Comparison of ENCODE assay signal across 3 worm cellular contexts in the genomic region with DNA sequence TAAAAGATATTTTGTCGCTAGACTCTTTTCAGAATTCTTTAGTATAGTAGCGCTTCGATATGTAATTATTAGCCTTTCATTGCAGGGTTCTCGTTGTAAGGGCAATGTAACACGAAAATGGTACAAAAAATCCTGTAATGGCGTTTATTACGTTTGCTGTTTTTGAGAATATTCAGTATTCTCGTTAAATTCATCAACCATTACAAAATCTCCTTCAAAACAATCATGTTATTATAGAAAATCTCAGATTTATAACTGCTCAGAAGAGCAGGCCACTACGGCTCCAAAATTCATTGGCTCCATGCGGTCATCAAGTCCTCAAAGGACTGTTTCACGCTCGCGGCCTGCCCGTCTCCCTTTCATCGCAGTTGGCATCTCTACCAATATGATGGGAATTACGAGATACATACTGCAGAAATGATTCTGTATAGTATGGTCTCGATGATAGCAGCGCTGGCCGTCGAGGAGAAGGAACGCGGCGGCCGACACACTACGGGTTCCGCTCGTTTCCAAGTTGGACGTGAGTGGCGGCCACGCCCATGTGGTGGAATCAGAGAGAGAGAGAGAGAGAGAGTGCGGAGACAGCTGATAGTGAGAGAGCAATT.
TF ChIP-seq lines count a peak whose summit lies in the region.

No protein-coding gene starts in this region.

TF ChIP-seq in whole organism, L1 larva, 84 proteins besides CTCF, POLR2A, EP300 and RAD21 (continued from another document and continues in another):
- TF ChIP-seq snpc-4 (tag; optimal IDR thresholded peaks at IDR 0.05; lab: Kevin White, UChicago), result peak; percentile 98
- TF ChIP-seq C04F5.9 (tag; optimal IDR thresholded peaks at IDR 0.05; lab: Kevin White, UChicago), result peak; percentile 65
- TF ChIP-seq unc-30 (tag; optimal IDR thresholded peaks at IDR 0.05; lab: Kevin White, UChicago), result no peak
- TF ChIP-seq grh-1 (GFP tag; IDR thresholded peaks at IDR 0.05; lab: Robert Waterston, UW), result peak; percentile 84
- peak; percentile 56 for TF ChIP-seq lin-39 (tag; optimal IDR thresholded peaks at IDR 0.05; lab: Kevin White, UChicago)
- no peak for TF ChIP-seq ceh-90 (tag; optimal IDR thresholded peaks at IDR 0.05; lab: Kevin White, UChicago)
- peak; percentile 31 for TF ChIP-seq ceh-8 (GFP tag; optimal IDR thresholded peaks at IDR 0.05; lab: Kevin White, UChicago)
- peak; percentile 34 for TF ChIP-seq jun-1 (tag; optimal IDR thresholded peaks at IDR 0.05; lab: Kevin White, UChicago)
- TF ChIP-seq nhr-237 (tag; optimal IDR thresholded peaks at IDR 0.05; lab: Kevin White, UChicago), result no peak
- TF ChIP-seq C16A3.4 (tag; optimal IDR thresholded peaks at IDR 0.05; lab: Kevin White, UChicago), result peak; percentile 19
- peak; percentile 73 for TF ChIP-seq nhr-77 (tag; optimal IDR thresholded peaks at IDR 0.05; lab: Kevin White, UChicago)
- TF ChIP-seq ztf-4 (tag; optimal IDR thresholded peaks at IDR 0.05; lab: Kevin White, UChicago), result no peak
- TF ChIP-seq rnt-1 (tag; optimal IDR thresholded peaks at IDR 0.05; lab: Kevin White, UChicago), result peak; percentile 94
- TF ChIP-seq ztf-11 (tag; optimal IDR thresholded peaks at IDR 0.05; lab: Kevin White, UChicago), result peak in 1 of 2 experiments; percentile 25
- TF ChIP-seq lin-15B (tag; optimal IDR thresholded peaks at IDR 0.05; lab: Kevin White, UChicago), result no peak
- peak; percentile 5 for TF ChIP-seq fkh-8 (tag; optimal IDR thresholded peaks at IDR 0.05; lab: Kevin White, UChicago)
- no peak for TF ChIP-seq egl-27 (tag; optimal IDR thresholded peaks at IDR 0.05; lab: Kevin White, UChicago)
- TF ChIP-seq nhr-11 (tag; optimal IDR thresholded peaks at IDR 0.05; lab: Kevin White, UChicago), result no peak
- peak; percentile 93 for TF ChIP-seq nhr-71 (tag; optimal IDR thresholded peaks at IDR 0.05; lab: Kevin White, UChicago)
- TF ChIP-seq fos-1 (tag; optimal IDR thresholded peaks at IDR 0.05; lab: Kevin White, UChicago), result peak; percentile 36
- TF ChIP-seq hlh-17 (GFP tag; optimal IDR thresholded peaks at IDR 0.05; lab: Kevin White, UChicago; ENCODE audit: borderline replicate concordance), result no peak
- TF ChIP-seq F16B12.6 (tag; optimal IDR thresholded peaks at IDR 0.05; lab: Kevin White, UChicago), result no peak
- no peak for TF ChIP-seq pag-3 (tag; optimal IDR thresholded peaks at IDR 0.05; lab: Kevin White, UChicago; ENCODE audit: borderline replicate concordance, insufficient read depth)
- TF ChIP-seq dpl-1 (GFP tag; optimal IDR thresholded peaks at IDR 0.05; lab: Kevin White, UChicago), result peak in 2 of 3 experiments; percentile 22 to 36
- peak; percentile 18 for TF ChIP-seq sox-4 (tag; optimal IDR thresholded peaks at IDR 0.05; lab: Kevin White, UChicago)
- peak; percentile 91 for TF ChIP-seq elt-2 (tag; optimal IDR thresholded peaks at IDR 0.05; lab: Kevin White, UChicago)
- peak; percentile 72 for TF ChIP-seq sup-37 (GFP tag; optimal IDR thresholded peaks at IDR 0.05; lab: Kevin White, UChicago)
- TF ChIP-seq C34B4.2 (tag; optimal IDR thresholded peaks at IDR 0.05; lab: Kevin White, UChicago), result peak; percentile 26
- peak; percentile 67 for TF ChIP-seq irx-1 (tag; optimal IDR thresholded peaks at IDR 0.05; lab: Kevin White, UChicago)
- TF ChIP-seq efl-3 (GFP tag; optimal IDR thresholded peaks at IDR 0.05; lab: Kevin White, UChicago), result no peak
- no peak for TF ChIP-seq vab-15 (tag; optimal IDR thresholded peaks at IDR 0.05; lab: Kevin White, UChicago)
- no peak for TF ChIP-seq lir-3 (tag; optimal IDR thresholded peaks at IDR 0.05; lab: Kevin White, UChicago; ENCODE audit: poor library complexity)
- no peak for TF ChIP-seq unc-130 (tag; optimal IDR thresholded peaks at IDR 0.05; lab: Kevin White, UChicago)
- no peak for TF ChIP-seq tlp-1 (tag; optimal IDR thresholded peaks at IDR 0.05; lab: Kevin White, UChicago)
- TF ChIP-seq fkh-4 (tag; optimal IDR thresholded peaks at IDR 0.05; lab: Kevin White, UChicago; ENCODE audit: borderline replicate concordance), result peak; percentile 15
- peak; percentile 60; the same call in 1 of the 2 replicates for TF ChIP-seq mab-9 (GFP tag; IDR thresholded peaks at IDR 0.05; lab: Robert Waterston, UW)
- no peak for TF ChIP-seq nhr-12 (tag; optimal IDR thresholded peaks at IDR 0.05; lab: Kevin White, UChicago)
- TF ChIP-seq sptf-1 (tag; optimal IDR thresholded peaks at IDR 0.05; lab: Kevin White, UChicago), result no peak
- no peak for TF ChIP-seq lin-14 (GFP tag; optimal IDR thresholded peaks at IDR 0.05; lab: Kevin White, UChicago)
- TF ChIP-seq pqm-1 (tag; optimal IDR thresholded peaks at IDR 0.05; lab: Kevin White, UChicago), result no peak
- TF ChIP-seq lin-35 (GFP tag; optimal IDR thresholded peaks at IDR 0.05; lab: Kevin White, UChicago), result peak; percentile 35 to 73

TF ChIP-seq in whole organism, L3 larva, 47 proteins besides CTCF, POLR2A, EP300 and RAD21 (continued from another document):
- TF ChIP-seq pqm-1 (tag; optimal IDR thresholded peaks at IDR 0.05; lab: Kevin White, UChicago) (peak; percentile 29), unc-39 (tag; optimal IDR thresholded peaks at IDR 0.05; lab: Kevin White, UChicago) (no peak), nhr-23 (tag; optimal IDR thresholded peaks at IDR 0.05; lab: Kevin White, UChicago) (peak; percentile 37), lin-39 (tag; optimal IDR thresholded peaks at IDR 0.05; lab: Kevin White, UChicago) (peak; percentile 29), nhr-77 (tag; optimal IDR thresholded peaks at IDR 0.05; lab: Kevin White, UChicago) (no peak), nhr-12 (tag; optimal IDR thresholded peaks at IDR 0.05; lab: Kevin White, UChicago) (no peak), mdl-1 (tag; optimal IDR thresholded peaks at IDR 0.05; lab: Kevin White, UChicago) (no peak), ceh-82 (tag; optimal IDR thresholded peaks at IDR 0.05; lab: Kevin White, UChicago) (no peak), nhr-67 (tag; optimal IDR thresholded peaks at IDR 0.05; lab: Kevin White, UChicago) (no peak), ceh-16 (tag; optimal IDR thresholded peaks at IDR 0.05; lab: Kevin White, UChicago) (no peak), ceh-9 (tag; optimal IDR thresholded peaks at IDR 0.05; lab: Kevin White, UChicago) (no peak), elt-2 (tag; optimal IDR thresholded peaks at IDR 0.05; lab: Kevin White, UChicago) (peak; percentile 83), zag-1 (tag; optimal IDR thresholded peaks at IDR 0.05; lab: Kevin White, UChicago) (no peak), nfya-1 (tag; optimal IDR thresholded peaks at IDR 0.05; lab: Kevin White, UChicago; ENCODE audit: insufficient read depth) (no peak), jun-1 (tag; optimal IDR thresholded peaks at IDR 0.05; lab: Kevin White, UChicago) (no peak), aly-2 (tag; optimal IDR thresholded peaks at IDR 0.05; lab: Kevin White, UChicago) (no peak), daf-12 (tag; optimal IDR thresholded peaks at IDR 0.05; lab: Kevin White, UChicago) (no peak), pha-4 (tag; optimal IDR thresholded peaks at IDR 0.05; lab: Kevin White, UChicago) (no peak), nhr-25 (tag; optimal IDR thresholded peaks at IDR 0.05; lab: Kevin White, UChicago) (peak; percentile 58), nhr-43 (tag; optimal IDR thresholded peaks at IDR 0.05; lab: Kevin White, UChicago; ENCODE audit: poor library complexity, severe bottlenecking) (peak; percentile 60), fos-1 (tag; optimal IDR thresholded peaks at IDR 0.05; lab: Kevin White, UChicago) (no peak), egl-27 (tag; optimal IDR thresholded peaks at IDR 0.05; lab: Kevin White, UChicago) (no peak), R02D3.7 (tag; optimal IDR thresholded peaks at IDR 0.05; lab: Kevin White, UChicago) (peak; percentile 32), fkh-2 (tag; optimal IDR thresholded peaks at IDR 0.05; lab: Kevin White, UChicago) (no peak), lin-15B (tag; optimal IDR thresholded peaks at IDR 0.05; lab: Kevin White, UChicago) (peak; percentile 26), ceh-28 (tag; optimal IDR thresholded peaks at IDR 0.05; lab: Kevin White, UChicago) (no peak)

TF ChIP-seq in whole organism, young adult, 124 proteins besides CTCF, POLR2A, EP300 and RAD21 (continued from another document and continues in another):
- TF ChIP-seq cebp-1 (GFP tag; IDR thresholded peaks at IDR 0.05; lab: Robert Waterston, UW) (no peak), cebp-1 (tag; optimal IDR thresholded peaks at IDR 0.05; lab: Kevin White, UChicago) (no peak), dpff-1 (tag; optimal IDR thresholded peaks at IDR 0.05; lab: Kevin White, UChicago) (no peak), egl-18 (GFP tag; IDR thresholded peaks at IDR 0.05; lab: Robert Waterston, UW) (0 out of 2 replicates have a peak, but pooled peaks have one; percentile 27), ama-1 (optimal IDR thresholded peaks at IDR 0.05; lab: Kevin White, UChicago) (no peak), ama-1 (GFP tag; optimal IDR thresholded peaks at IDR 0.05; lab: Kevin White, UChicago) (no peak), lsl-1 (GFP tag; optimal IDR thresholded peaks at IDR 0.05; lab: Kevin White, UChicago) (peak; percentile 71), snpc-3.4 (tag; optimal IDR thresholded peaks at IDR 0.05; lab: Kevin White, UChicago) (peak; percentile 93), zim-3 (tag; optimal IDR thresholded peaks at IDR 0.05; lab: Kevin White, UChicago) (peak; percentile 25), B0019.2 (GFP tag; conservative IDR thresholded peaks at IDR 0.05; lab: Robert Waterston, UW) (no peak), cebp-2 (GFP tag; IDR thresholded peaks at IDR 0.05; lab: Robert Waterston, UW) (peak; percentile 99), rpc-1 (optimal IDR thresholded peaks at IDR 0.05; lab: Kevin White, UChicago) (no peak), rpc-1 (tag; optimal IDR thresholded peaks at IDR 0.05; lab: Kevin White, UChicago) (no peak), let-526 (GFP tag; IDR thresholded peaks at IDR 0.05; lab: Robert Waterston, UW) (no peak), B0035.1 (tag; optimal IDR thresholded peaks at IDR 0.05; lab: Kevin White, UChicago) (no peak), aptf-2 (GFP tag; conservative IDR thresholded peaks at IDR 0.05; lab: Robert Waterston, UW) (no peak), rec-8 (tag; optimal IDR thresholded peaks at IDR 0.05; lab: Kevin White, UChicago) (peak in 1 of 2 experiments; percentile 7), bed-1 (GFP tag; IDR thresholded peaks at IDR 0.05; lab: Robert Waterston, UW) (no peak), nfyb-1 (GFP tag; IDR thresholded peaks at IDR 0.05; lab: Robert Waterston, UW) (peak; percentile 95), ztf-26 (tag; optimal IDR thresholded peaks at IDR 0.05; lab: Kevin White, UChicago) (peak; percentile 72), madf-8 (GFP tag; conservative IDR thresholded peaks at IDR 0.05; lab: Robert Waterston, UW) (peak; percentile 27), ZK185.1 (tag; optimal IDR thresholded peaks at IDR 0.05; lab: Kevin White, UChicago; ENCODE audit: poor library complexity, severe bottlenecking) (peak; percentile 61), Y67H2A.10 (GFP tag; conservative IDR thresholded peaks at IDR 0.05; lab: Robert Waterston, UW) (no peak), lin-54 (GFP tag; optimal IDR thresholded peaks at IDR 0.05; lab: Kevin White, UChicago) (peak; percentile 82), T26A5.8 (tag; optimal IDR thresholded peaks at IDR 0.05; lab: Kevin White, UChicago) (peak; percentile 34), tlf-1 (GFP tag; optimal IDR thresholded peaks at IDR 0.05; lab: Kevin White, UChicago) (peak; percentile 65), B0336.3 (GFP tag; IDR thresholded peaks at IDR 0.05; lab: Robert Waterston, UW) (peak; percentile 97), let-607 (tag; optimal IDR thresholded peaks at IDR 0.05; lab: Kevin White, UChicago) (peak; percentile 19 to 77), K11D2.4 (GFP tag; IDR thresholded peaks at IDR 0.05; lab: Robert Waterston, UW) (0 out of 2 replicates have a peak, but pooled peaks have one; percentile 56), nhr-80 (tag; optimal IDR thresholded peaks at IDR 0.05; lab: Kevin White, UChicago) (peak; percentile 80), die-1 (tag; optimal IDR thresholded peaks at IDR 0.05; lab: Kevin White, UChicago) (peak; percentile 57), B0261.1 (tag; optimal IDR thresholded peaks at IDR 0.05; lab: Kevin White, UChicago) (peak; percentile 19), ceh-91 (GFP tag; IDR thresholded peaks at IDR 0.05; lab: Robert Waterston, UW) (peak; percentile 53; the same call in 1 of the 2 replicates), tbp1 (GFP tag; optimal IDR thresholded peaks at IDR 0.05; lab: Kevin White, UChicago) (peak; percentile 84), snpc-1.1 (tag; optimal IDR thresholded peaks at IDR 0.05; lab: Kevin White, UChicago; ENCODE audit: insufficient read depth) (peak; percentile 95), nfya-2 (GFP tag; IDR thresholded peaks at IDR 0.05; lab: Robert Waterston, UW) (0 out of 2 replicates have a peak, but pooled peaks have one; percentile 66), mcd-1 (GFP tag; IDR thresholded peaks at IDR 0.05; lab: Robert Waterston, UW) (peak; percentile 87), lin-35 (GFP tag; optimal IDR thresholded peaks at IDR 0.05; lab: Kevin White, UChicago) (no peak), ztf-25 (GFP tag; IDR thresholded peaks at IDR 0.05; lab: Robert Waterston, UW) (no peak), ceh-100 (GFP tag; IDR thresholded peaks at IDR 0.05; lab: Robert Waterston, UW) (peak; percentile 82), repo-1 (tag; optimal IDR thresholded peaks at IDR 0.05; lab: Kevin White, UChicago) (peak; percentile 91), F52B5.7 (tag; optimal IDR thresholded peaks at IDR 0.05; lab: Kevin White, UChicago) (peak; percentile 57), T07F8.4 (tag; optimal IDR thresholded peaks at IDR 0.05; lab: Kevin White, UChicago) (peak; percentile 35), F22D6.2 (tag; optimal IDR thresholded peaks at IDR 0.05; lab: Kevin White, UChicago) (no peak), dpl-1 (GFP tag; optimal IDR thresholded peaks at IDR 0.05; lab: Kevin White, UChicago) (no peak), ztf-28 (GFP tag; IDR thresholded peaks at IDR 0.05; lab: Robert Waterston, UW) (0 out of 2 replicates have a peak, but pooled peaks have one; percentile 46), pbrm-1 (GFP tag; IDR thresholded peaks at IDR 0.05; lab: Robert Waterston, UW) (peak; percentile 99), hrde-1 (tag; optimal IDR thresholded peaks at IDR 0.05; lab: Kevin White, UChicago; ENCODE audit: borderline replicate concordance) (peak; percentile 54), nfya-1 (tag; optimal IDR thresholded peaks at IDR 0.05; lab: Kevin White, UChicago; ENCODE audit: borderline replicate concordance, insufficient read depth) (no peak), athp-1 (tag; optimal IDR thresholded peaks at IDR 0.05; lab: Kevin White, UChicago) (peak; percentile 20), F10E7.11 (tag; optimal IDR thresholded peaks at IDR 0.05; lab: Kevin White, UChicago) (no peak), Y53G8AR.9 (GFP tag; conservative IDR thresholded peaks at IDR 0.05; lab: Robert Waterston, UW) (peak; percentile 90), Y95B8A.8 (GFP tag; IDR thresholded peaks at IDR 0.05; lab: Robert Waterston, UW) (peak; percentile 91; the same call in 1 of the 2 replicates), aptf-3 (GFP tag; IDR thresholded peaks at IDR 0.05; lab: Robert Waterston, UW) (no peak), mel-28 (tag; optimal IDR thresholded peaks at IDR 0.05; lab: Kevin White, UChicago; ENCODE audit: borderline replicate concordance) (no peak), F57A8.1 (GFP tag; optimal IDR thresholded peaks at IDR 0.05; lab: Kevin White, UChicago) (no peak), F49E8.2 (tag; optimal IDR thresholded peaks at IDR 0.05; lab: Kevin White, UChicago; ENCODE audit: insufficient read depth) (peak; percentile 89), ztf-18 (tag; optimal IDR thresholded peaks at IDR 0.05; lab: Kevin White, UChicago) (peak; percentile 77), chd-7 (tag; optimal IDR thresholded peaks at IDR 0.05; lab: Kevin White, UChicago) (no peak), F57C9.4 (tag; optimal IDR thresholded peaks at IDR 0.05; lab: Kevin White, UChicago) (no peak), lir-1 (GFP tag; conservative IDR thresholded peaks at IDR 0.05; lab: Robert Waterston, UW) (peak; percentile 80), Y56A3A.18 (GFP tag; IDR thresholded peaks at IDR 0.05; lab: Robert Waterston, UW) (peak; percentile 96), F33H1.4 (GFP tag; IDR thresholded peaks at IDR 0.05; lab: Robert Waterston, UW) (peak; percentile 69), C17E4.6 (GFP tag; IDR thresholded peaks at IDR 0.05; lab: Robert Waterston, UW) (peak; percentile 93), sdz-38 (tag; optimal IDR thresholded peaks at IDR 0.05; lab: Kevin White, UChicago) (no peak)
